Worm (Caenorhabditis elegans): ENCODE results near the gene srj-4.

- TF ChIP-seq him-1 (tag; optimal IDR thresholded peaks at IDR 0.05) (no peak), dao-5 (tag; optimal IDR thresholded peaks at IDR 0.05) (no peak), W03F9.2 (tag; optimal IDR thresholded peaks at IDR 0.05) (no peak)
Measured at ce11 chrV:12170114-12170513, 7.1 kb downstream of the srj-4 start, which contains the start of gene ZK863.1.

Measured in whole organism, L4/young adult.